Worm (Caenorhabditis elegans) whole organism, L2 larva: ENCODE data around the gene farl-11.

Experiments
- C34F6.9 ChIP-seq: fragments of 150-350 bp; optimal IDR thresholded peaks from 2 replicates; lab custom pipeline; 2014; ENCODE audit warnings: missing biosample characterization, missing genetic modification characterization
- R02D3.7 ChIP-seq: fragments of 150-350 bp; optimal IDR thresholded peaks from 2 replicates; lab custom pipeline; 2014; ENCODE audit warnings: missing biosample characterization, missing genetic modification characterization
- ZK546.5 ChIP-seq: sonication (generic microtip); optimal IDR thresholded peaks from 2 replicates; lab custom pipeline; 2017; ENCODE audit warnings: missing biosample characterization, missing genetic modification characterization
- aly-2 ChIP-seq: fragments of 150-350 bp; optimal IDR thresholded peaks from 2 replicates; lab custom pipeline; 2014; ENCODE audit warnings: missing biosample characterization, missing genetic modification characterization
- blmp-1 ChIP-seq: sonication (generic microtip); optimal IDR thresholded peaks from 2 replicates; lab custom pipeline; 2017; ENCODE audit warnings: missing genetic modification characterization, mild to moderate bottlenecking, missing compliant biosample characterization, antibody characterized with exemption, moderate library complexity; ENCODE audit not compliant: insufficient read depth
- ceh-16 ChIP-seq: fragments of 150-350 bp; optimal IDR thresholded peaks from 2 replicates; lab custom pipeline; 2014; ENCODE audit warnings: missing biosample characterization, missing genetic modification characterization
- ceh-82 ChIP-seq: fragments of 150-350 bp; optimal IDR thresholded peaks from 2 replicates; lab custom pipeline; 2014; ENCODE audit warnings: missing biosample characterization, missing genetic modification characterization
- crh-2 ChIP-seq: sonication (generic microtip); optimal IDR thresholded peaks from 2 replicates; lab custom pipeline; 2017; ENCODE audit warnings: missing biosample characterization, missing genetic modification characterization
- dmd-4 ChIP-seq: sonication (generic microtip); optimal IDR thresholded peaks from 2 replicates; lab custom pipeline; 2017; ENCODE audit warnings: missing biosample characterization, missing genetic modification characterization
- egl-27 ChIP-seq: sonication (generic microtip); optimal IDR thresholded peaks from 3 replicates; lab custom pipeline; 2017; ENCODE audit warnings: missing biosample characterization, missing genetic modification reagents, missing genetic modification characterization
- elt-1 ChIP-seq: fragments of 150-350 bp; optimal IDR thresholded peaks from 2 replicates; lab custom pipeline; 2014; ENCODE audit warnings: missing biosample characterization, missing genetic modification characterization
- fos-1 ChIP-seq: fragments of 150-350 bp; optimal IDR thresholded peaks from 2 replicates; lab custom pipeline; 2014; ENCODE audit warnings: missing biosample characterization, missing genetic modification characterization
- gmeb-1 ChIP-seq: fragments of 150-350 bp; optimal IDR thresholded peaks from 2 replicates; lab custom pipeline; 2014; ENCODE audit warnings: missing biosample characterization, missing genetic modification characterization
- lin-11 ChIP-seq: fragments of 150-350 bp; sonication (generic microtip); optimal IDR thresholded peaks from 2 replicates; lab custom pipeline; 2014; ENCODE audit warnings: missing biosample characterization, missing genetic modification characterization, inconsistent platforms, mixed read lengths
- lin-13 ChIP-seq: fragments of 150-350 bp; optimal IDR thresholded peaks from 2 replicates; lab custom pipeline; 2014; ENCODE audit warnings: missing biosample characterization, missing genetic modification reagents, missing genetic modification characterization
- lin-39 ChIP-seq: fragments of 150-350 bp; optimal IDR thresholded peaks from 2 replicates; lab custom pipeline; 2014; ENCODE audit warnings: missing biosample characterization, missing genetic modification reagents, missing genetic modification characterization
- lsy-2 ChIP-seq, 2 experiments: fragments of 150-350 bp in 1 of 2; sonication (generic microtip) in 1 of 2; optimal IDR thresholded peaks; 2 replicates each; lab custom pipeline; 2014 to 2017; ENCODE audit warnings: missing biosample characterization in 2 of 2, missing genetic modification characterization in 2 of 2
- mdl-1 ChIP-seq, 2 experiments: fragments of 150-350 bp in 1 of 2; sonication (generic microtip) in 1 of 2; optimal IDR thresholded peaks; 2 replicates each; lab custom pipeline; 2017; ENCODE audit warnings: missing biosample characterization in 2 of 2, missing genetic modification characterization in 2 of 2
- nhr-10 ChIP-seq: sonication (generic microtip); optimal IDR thresholded peaks from 2 replicates; lab custom pipeline; 2017; ENCODE audit warnings: missing biosample characterization, missing genetic modification characterization
- nhr-11 ChIP-seq: fragments of 150-350 bp; optimal IDR thresholded peaks from 2 replicates; lab custom pipeline; 2014; ENCODE audit warnings: missing biosample characterization, missing genetic modification characterization
- nhr-129 ChIP-seq: fragments of 150-350 bp; optimal IDR thresholded peaks from 2 replicates; lab custom pipeline; 2014; ENCODE audit warnings: missing biosample characterization, missing genetic modification characterization
- nhr-23 ChIP-seq: fragments of 150-350 bp; optimal IDR thresholded peaks from 2 replicates; lab custom pipeline; 2014; ENCODE audit warnings: missing biosample characterization, missing genetic modification reagents, missing genetic modification characterization
- nhr-237 ChIP-seq: fragments of 150-350 bp; optimal IDR thresholded peaks from 2 replicates; lab custom pipeline; 2014; ENCODE audit warnings: missing biosample characterization, missing genetic modification characterization
- nhr-25 ChIP-seq: fragments of 150-350 bp; sonication (generic microtip); optimal IDR thresholded peaks from 3 replicates; lab custom pipeline; 2014; ENCODE audit warnings: missing biosample characterization, missing genetic modification characterization
- nhr-6 ChIP-seq: fragments of 150-350 bp; optimal IDR thresholded peaks from 2 replicates; lab custom pipeline; 2014; ENCODE audit warnings: missing biosample characterization, missing genetic modification characterization
- nhr-77 ChIP-seq: fragments of 150-350 bp; optimal IDR thresholded peaks from 2 replicates; lab custom pipeline; 2014; ENCODE audit warnings: missing biosample characterization, missing genetic modification characterization
- peb-1 ChIP-seq: fragments of 150-350 bp; optimal IDR thresholded peaks from 2 replicates; lab custom pipeline; 2014; ENCODE audit warnings: missing biosample characterization, missing genetic modification characterization
- sem-4 ChIP-seq: fragments of 150-350 bp; optimal IDR thresholded peaks from 2 replicates; lab custom pipeline; 2014; ENCODE audit warnings: missing biosample characterization, missing genetic modification reagents, missing genetic modification characterization
- skn-1 ChIP-seq: sonication (generic microtip); optimal IDR thresholded peaks from 2 replicates; lab custom pipeline; 2017; ENCODE audit warnings: missing biosample characterization, missing genetic modification characterization
- sma-9 ChIP-seq, 2 experiments: fragments of 150-350 bp in 1 of 2; sonication (generic microtip) in 1 of 2; optimal IDR thresholded peaks; 2 replicates each; lab custom pipeline; 2014 to 2016; ENCODE audit warnings: missing genetic modification characterization in 2 of 2, mild to moderate bottlenecking in 1 of 2, missing biosample characterization in 1 of 2, missing compliant biosample characterization in 1 of 2, missing genetic modification reagents in 1 of 2, moderate library complexity in 1 of 2
- snpc-4 ChIP-seq: fragments of 150-350 bp; optimal IDR thresholded peaks from 2 replicates; lab custom pipeline; 2014; ENCODE audit warnings: missing biosample characterization, missing genetic modification characterization
- unc-39 ChIP-seq: fragments of 150-350 bp; optimal IDR thresholded peaks from 2 replicates; lab custom pipeline; 2014; ENCODE audit warnings: missing biosample characterization, missing genetic modification characterization
- unc-55 ChIP-seq: fragments of 150-350 bp; sonication (generic microtip); optimal IDR thresholded peaks from 3 replicates; lab custom pipeline; 2014; ENCODE audit warnings: missing biosample characterization, missing genetic modification reagents, missing genetic modification characterization
- unc-62 ChIP-seq: fragments of 150-350 bp; optimal IDR thresholded peaks from 2 replicates; lab custom pipeline; 2014; ENCODE audit warnings: missing biosample characterization, missing genetic modification reagents, missing genetic modification characterization
- zag-1 ChIP-seq: fragments of 150-350 bp; optimal IDR thresholded peaks from 2 replicates; lab custom pipeline; 2014; ENCODE audit warnings: missing biosample characterization, missing genetic modification characterization
- ztf-1 ChIP-seq: fragments of 200-800 bp; sonication (Bioruptor generic); conservative IDR thresholded peaks from 2 replicates; pipeline ENCODE4 v1.3.6; 2022; ENCODE audit warnings: missing genetic modification characterization, missing compliant biosample characterization
- ztf-11 ChIP-seq: sonication (generic microtip); optimal IDR thresholded peaks from 2 replicates; lab custom pipeline; 2017; ENCODE audit warnings: missing biosample characterization, missing genetic modification characterization
- ztf-4 ChIP-seq: fragments of 150-350 bp; optimal IDR thresholded peaks from 2 replicates; lab custom pipeline; 2014; ENCODE audit warnings: missing biosample characterization, missing genetic modification characterization

Gene farl-11

ce11 chrII:7111657-7112049 is 6.8 kb upstream of the farl-11 start, which contains the start of gene F10E7.5:
Gene F10E7.5, plus strand, starts transcription at chrII:7111978.
- TF ChIP-seq sem-4 (tag; lab: Kevin White, UChicago) (peak; percentile 30), C34F6.9 (tag; lab: Kevin White, UChicago) (peak; percentile 66), unc-39 (tag; lab: Kevin White, UChicago) (no peak), sma-9 (GFP tag; optimal IDR thresholded peaks at IDR 0.05; lab: Kevin White, UChicago) (peak; percentile 26), sma-9 (tag; optimal IDR thresholded peaks at IDR 0.05; lab: Kevin White, UChicago) (no peak), lsy-2 (tag; optimal IDR thresholded peaks at IDR 0.05; lab: Kevin White, UChicago) (peak; percentile 94 to 99), blmp-1 (no peak), nhr-129 (tag; lab: Kevin White, UChicago) (peak; percentile 60), crh-2 (tag; lab: Kevin White, UChicago) (peak; percentile 62), unc-62 (no peak), snpc-4 (peak; percentile 36), zag-1 (tag; lab: Kevin White, UChicago) (no peak), gmeb-1 (tag; lab: Kevin White, UChicago) (no peak), nhr-6 (tag; lab: Kevin White, UChicago) (peak; percentile 24), nhr-25 (tag; lab: Kevin White, UChicago) (no peak)

ce11 chrII:7111012-7111656 is 6.3 kb upstream of the farl-11 start:
- TF ChIP-seq unc-39 (tag; lab: Kevin White, UChicago) (no peak), elt-1 (tag; lab: Kevin White, UChicago) (no peak), ceh-16 (no peak), sma-9 (GFP tag; optimal IDR thresholded peaks at IDR 0.05; lab: Kevin White, UChicago) (no peak), sma-9 (tag; optimal IDR thresholded peaks at IDR 0.05; lab: Kevin White, UChicago) (no peak), sem-4 (tag; lab: Kevin White, UChicago) (peak; percentile 16), snpc-4 (no peak), lin-13 (no peak), dmd-4 (tag; lab: Kevin White, UChicago) (no peak), ztf-4 (tag; lab: Kevin White, UChicago) (no peak), egl-27 (tag; lab: Kevin White, UChicago) (no peak), nhr-6 (tag; lab: Kevin White, UChicago) (no peak), ztf-11 (tag; lab: Kevin White, UChicago) (no peak), blmp-1 (no peak), peb-1 (tag; lab: Kevin White, UChicago) (no peak), nhr-237 (no peak), nhr-25 (tag; lab: Kevin White, UChicago) (no peak), nhr-77 (tag; lab: Kevin White, UChicago) (no peak), nhr-23 (tag; lab: Kevin White, UChicago) (no peak), ceh-82 (no peak), ztf-1 (no peak), nhr-11 (no peak), fos-1 (tag; lab: Kevin White, UChicago) (no peak), mdl-1 (tag; optimal IDR thresholded peaks at IDR 0.05; lab: Kevin White, UChicago) (no peak), aly-2 (tag; lab: Kevin White, UChicago) (no peak), ZK546.5 (no peak), lsy-2 (tag; optimal IDR thresholded peaks at IDR 0.05; lab: Kevin White, UChicago) (peak in 1 of 2 experiments; percentile 35), zag-1 (tag; lab: Kevin White, UChicago) (peak; percentile 21), C34F6.9 (tag; lab: Kevin White, UChicago) (peak; percentile 58), lin-11 (tag; lab: Kevin White, UChicago) (no peak), lin-39 (no peak), unc-55 (GFP tag; lab: Kevin White, UChicago) (peak; percentile 45), nhr-129 (tag; lab: Kevin White, UChicago) (peak; percentile 28), nhr-10 (tag; lab: Kevin White, UChicago) (no peak), R02D3.7 (no peak)

DNA sequence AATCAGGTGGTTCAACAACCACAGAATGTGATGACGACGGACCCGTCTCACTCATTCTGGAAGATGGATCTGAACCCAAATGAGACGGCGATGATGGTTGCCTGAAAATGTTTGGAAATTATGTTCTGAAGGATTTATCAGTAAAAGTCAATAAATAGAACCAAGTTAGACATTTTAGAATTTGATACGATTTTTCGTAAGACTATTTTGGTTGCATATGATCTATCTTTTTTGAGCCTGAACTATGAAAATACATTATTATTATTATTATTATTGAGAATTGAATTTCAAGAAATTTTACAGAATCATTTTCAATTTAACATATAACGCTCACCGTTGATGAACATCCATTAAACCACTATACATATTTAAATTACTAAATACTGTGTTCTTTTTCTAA is 5.1 kb upstream of the farl-11 start, which contains the start of gene F10E7.9:
F10E7.9 (minus strand) TSS at position 101 of the 400 bp plus-strand sequence.
- TF ChIP-seq ztf-11 (tag; lab: Kevin White, UChicago) (no peak), ceh-82 (no peak), zag-1 (tag; lab: Kevin White, UChicago) (no peak), skn-1 (tag; lab: Kevin White, UChicago) (no peak), dmd-4 (tag; lab: Kevin White, UChicago) (no peak), fos-1 (tag; lab: Kevin White, UChicago) (no peak), gmeb-1 (tag; lab: Kevin White, UChicago) (no peak)
